Fruit fly (Drosophila melanogaster) whole organism, larva: ENCODE measurements around the gene CG9231.

Experiments
- noc ChIP-seq: fragments of 200-800 bp; sonication (Bioruptor generic); optimal IDR thresholded peaks from 3 replicates; lab custom pipeline; 2019; ENCODE audit warnings: missing biosample characterization, mild to moderate bottlenecking, missing genetic modification characterization, moderate library complexity

Gene CG9231

DNA sequence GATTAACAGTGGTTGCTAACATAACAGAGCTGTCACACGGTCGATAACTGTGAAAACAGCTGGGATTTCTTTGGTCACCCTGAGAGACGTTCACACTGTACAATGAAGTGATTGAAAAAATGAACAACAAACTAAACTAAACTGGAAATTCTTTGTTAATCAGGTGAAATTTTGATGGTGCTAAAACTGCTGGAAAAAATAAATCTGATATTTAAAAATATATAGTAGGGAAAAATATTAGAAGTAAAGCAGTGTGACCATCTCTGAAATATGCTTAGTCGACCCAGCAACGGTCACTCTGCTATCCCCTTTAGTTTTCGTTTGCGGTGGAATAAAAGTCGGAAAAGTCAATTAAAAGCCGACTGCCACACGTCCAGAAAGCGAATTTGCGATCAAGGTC is at the start of gene CG9231, which contains the start of gene CG9330:
Gene CG9231 (minus strand): TSS at position 25 of the 400 bp plus-strand sequence.
Gene CG9330 (plus strand): TSS at position 275 of the 400 bp plus-strand sequence.
- TF ChIP-seq noc: no peak

DNA sequence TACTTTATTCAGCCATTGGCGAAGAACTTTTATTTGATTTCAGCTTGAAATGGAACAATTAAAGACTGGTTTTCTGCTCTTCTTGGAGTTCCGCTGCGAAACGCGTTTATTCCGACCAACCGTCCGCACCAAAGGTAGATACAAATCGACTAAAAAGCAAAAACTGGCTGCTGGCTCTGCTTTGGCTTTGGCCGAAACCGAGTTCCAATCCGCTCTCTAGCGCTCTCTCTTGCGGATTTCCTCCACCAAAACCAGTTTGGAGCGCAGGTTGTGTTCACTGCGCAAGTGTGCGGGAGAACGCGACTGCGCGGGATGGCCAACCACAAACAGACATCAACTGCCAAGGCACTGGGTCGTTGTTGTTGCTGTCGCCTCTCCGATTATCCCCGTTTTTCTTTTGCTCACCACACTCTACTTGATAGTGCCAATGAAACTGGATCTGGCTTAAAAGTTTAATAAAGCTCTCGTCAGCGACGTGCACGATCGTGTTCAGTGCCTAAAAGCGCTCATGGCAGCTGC is 49.7 kb upstream of the CG9231 start, which contains the start of gene wnd:
Gene wnd (minus strand): TSS at position 306 of the 519 bp plus-strand sequence.
- no peak for TF ChIP-seq noc

DNA sequence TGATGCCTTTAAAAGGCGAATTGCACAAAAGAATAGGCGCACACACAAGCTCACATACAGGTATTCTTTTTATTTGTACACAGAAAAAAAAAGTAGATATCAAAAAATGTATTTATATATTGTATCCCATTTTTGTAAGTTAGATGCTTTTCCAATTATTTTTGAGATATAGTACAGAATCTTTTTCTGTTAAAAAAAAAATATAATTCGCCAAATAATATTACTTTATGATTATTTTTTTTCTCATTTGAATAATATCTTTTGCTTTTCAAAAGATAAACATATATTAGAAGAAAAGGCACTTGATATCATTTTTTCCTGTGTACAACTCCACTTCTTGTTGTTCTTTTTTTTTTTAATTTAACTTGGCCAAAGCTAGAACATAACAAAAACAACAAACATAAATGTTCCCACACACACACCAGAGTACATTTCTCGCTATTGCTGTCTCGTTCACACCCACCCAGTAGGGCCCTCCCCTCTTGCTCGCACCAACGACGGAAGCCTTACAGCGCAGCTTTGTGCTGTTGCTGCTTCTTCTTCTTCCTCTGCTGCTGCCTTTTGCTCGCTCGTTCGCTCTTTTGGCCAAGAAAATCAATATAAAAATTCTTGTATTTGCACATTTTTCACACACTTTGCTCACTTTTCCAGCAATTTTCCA is 49.1 kb upstream of the CG9231 start:
- peak; percentile 78 for TF ChIP-seq noc

DNA sequence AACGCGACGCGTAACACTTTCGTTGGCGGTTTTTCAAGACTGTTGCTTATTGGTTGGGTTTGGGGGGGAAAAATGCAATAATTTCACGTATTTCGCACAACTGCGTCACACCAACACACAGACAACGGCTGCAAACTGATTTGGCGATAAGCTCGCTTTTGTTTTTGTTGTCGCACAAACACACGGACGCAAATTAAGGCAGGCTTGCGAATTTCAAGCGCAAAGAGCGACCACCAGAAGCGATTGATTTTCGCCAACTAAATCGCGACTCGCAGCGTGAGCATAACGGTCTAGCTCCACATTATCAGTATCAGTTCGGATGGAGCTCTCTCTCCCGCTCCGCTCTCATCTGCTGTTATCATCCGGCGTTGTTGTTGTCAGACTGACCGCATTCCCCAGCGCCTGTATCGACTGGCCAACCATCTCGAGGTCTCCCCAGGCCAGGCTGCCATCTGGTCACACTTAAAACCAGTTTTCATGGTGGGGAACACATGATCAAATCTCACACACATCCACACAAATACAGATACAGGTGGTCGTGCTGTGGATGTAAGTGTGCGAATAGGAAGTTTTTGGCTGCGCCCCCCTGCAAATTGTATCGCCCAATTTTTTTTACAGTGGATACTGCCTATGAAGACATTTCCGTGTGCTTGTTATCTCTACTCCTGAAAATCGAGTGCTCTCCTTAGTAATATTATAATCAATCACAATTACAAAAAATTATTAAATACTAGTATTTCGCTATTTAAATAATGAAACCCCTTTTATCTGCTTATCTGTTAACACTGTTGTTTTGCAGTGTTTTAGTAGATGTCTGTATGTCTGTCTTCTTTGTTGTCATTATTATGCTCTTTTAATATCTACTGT is 47.2 kb upstream of the CG9231 start:
- peak; percentile 93 for TF ChIP-seq noc

DNA sequence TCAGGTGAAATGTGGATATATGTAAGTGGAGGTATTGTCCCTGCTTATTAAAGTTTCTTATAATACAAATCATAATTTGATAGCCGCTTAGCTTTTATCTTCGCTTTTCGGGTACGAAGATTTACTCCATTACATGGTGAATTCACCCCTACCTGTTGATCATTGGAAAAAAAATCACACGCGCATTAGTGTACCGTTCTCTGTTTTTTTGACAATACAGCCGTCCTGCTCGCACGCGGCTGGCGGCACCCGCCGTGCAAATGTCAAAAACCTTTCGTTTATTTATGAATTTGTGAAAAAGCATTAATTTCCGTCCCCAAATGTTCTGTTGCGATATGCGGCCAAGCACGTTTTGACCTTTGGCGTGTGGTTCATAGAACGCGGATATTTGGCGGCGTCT is 46.1 kb upstream of the CG9231 start:
- TF ChIP-seq noc: no peak

DNA sequence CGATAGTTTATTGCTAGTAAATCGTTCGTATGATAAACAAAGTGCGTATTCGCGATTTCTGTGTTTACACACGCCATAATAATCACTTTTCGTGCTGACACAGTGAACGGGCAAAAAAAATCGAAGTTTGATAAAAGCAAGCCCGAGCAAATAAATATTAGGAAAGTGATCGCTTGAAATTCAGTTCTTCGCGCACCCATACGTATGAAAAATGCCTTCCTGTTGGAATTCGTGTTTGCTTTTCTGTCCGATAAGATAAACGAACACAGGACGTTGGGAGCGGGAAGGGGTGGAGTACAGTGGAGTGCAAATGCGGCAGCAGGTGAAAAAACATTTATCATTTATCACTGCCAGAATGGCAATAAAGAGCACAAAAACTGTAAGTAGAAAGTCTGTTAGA is 44.9 kb upstream of the CG9231 start:
- TF ChIP-seq noc: peak; percentile 81

DNA sequence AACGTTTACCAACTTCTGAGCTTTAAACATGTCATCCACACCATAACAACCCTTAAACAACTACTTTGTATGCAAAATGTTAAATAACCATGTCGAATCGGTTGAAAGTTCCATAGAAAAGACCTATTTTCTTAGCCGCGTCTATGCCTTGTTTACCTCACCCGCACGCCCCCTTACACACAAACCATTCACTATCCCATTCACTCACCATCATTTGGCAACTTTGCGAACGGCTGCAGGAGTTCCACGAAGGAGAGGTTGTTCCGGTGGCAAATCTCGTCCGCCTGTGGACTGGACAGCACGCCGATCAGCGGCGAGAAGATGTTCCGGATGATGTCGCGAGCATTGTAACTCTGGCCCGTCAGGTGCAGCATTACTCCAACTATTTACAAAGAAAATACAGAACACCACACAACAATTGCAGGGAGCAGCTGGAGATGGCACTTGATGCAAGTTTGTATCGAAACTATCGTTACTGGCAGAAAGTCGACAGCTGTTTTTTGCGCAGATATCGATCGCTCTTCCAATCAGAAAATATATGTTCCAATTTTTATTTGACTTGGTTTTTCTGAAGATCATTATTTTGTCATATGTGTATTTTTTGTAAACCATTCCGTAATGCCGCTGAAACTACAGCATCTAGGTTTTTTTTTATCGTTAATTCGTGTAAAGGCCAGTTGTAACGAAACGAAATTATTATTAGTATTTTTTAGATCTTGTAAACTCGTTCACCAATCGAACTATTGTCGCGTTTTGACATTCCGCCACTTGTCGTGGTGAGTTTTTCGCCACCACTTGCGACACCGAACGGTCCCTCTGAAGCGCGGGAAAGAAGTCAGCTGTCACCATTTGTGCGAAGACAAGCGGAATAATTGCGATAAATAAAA is 32.5 kb upstream of the CG9231 start, which contains the start of gene asf1:
Gene asf1 (plus strand): TSS at position 823 of the 887 bp plus-strand sequence.
- TF ChIP-seq noc: no peak

DNA sequence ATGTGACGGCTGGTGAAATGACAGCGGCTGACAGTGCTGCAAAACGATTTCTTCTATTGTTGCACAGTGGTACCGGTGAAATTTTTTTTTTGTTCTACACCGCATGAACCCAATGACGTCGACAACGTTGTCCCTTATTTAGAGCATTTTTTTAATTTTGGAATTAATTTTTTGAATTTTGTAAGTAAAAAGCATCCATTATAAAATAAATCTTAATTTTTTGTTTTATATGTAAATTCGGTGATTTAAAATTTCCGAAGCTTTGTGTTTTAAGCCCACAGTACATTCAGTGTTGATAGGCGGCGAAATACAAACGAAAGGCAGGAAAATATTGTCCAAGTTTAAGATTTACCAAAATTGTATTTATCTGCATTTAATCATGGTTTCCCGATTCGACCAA is 26.4 kb upstream of the CG9231 start, which contains the start of the genes Lon and PIG-F:
Gene Lon (minus strand): TSS at position 28 of the 400 bp plus-strand sequence.
Gene PIG-F (plus strand): TSS at position 284 of the 400 bp plus-strand sequence.
- TF ChIP-seq noc: peak; percentile 99

DNA sequence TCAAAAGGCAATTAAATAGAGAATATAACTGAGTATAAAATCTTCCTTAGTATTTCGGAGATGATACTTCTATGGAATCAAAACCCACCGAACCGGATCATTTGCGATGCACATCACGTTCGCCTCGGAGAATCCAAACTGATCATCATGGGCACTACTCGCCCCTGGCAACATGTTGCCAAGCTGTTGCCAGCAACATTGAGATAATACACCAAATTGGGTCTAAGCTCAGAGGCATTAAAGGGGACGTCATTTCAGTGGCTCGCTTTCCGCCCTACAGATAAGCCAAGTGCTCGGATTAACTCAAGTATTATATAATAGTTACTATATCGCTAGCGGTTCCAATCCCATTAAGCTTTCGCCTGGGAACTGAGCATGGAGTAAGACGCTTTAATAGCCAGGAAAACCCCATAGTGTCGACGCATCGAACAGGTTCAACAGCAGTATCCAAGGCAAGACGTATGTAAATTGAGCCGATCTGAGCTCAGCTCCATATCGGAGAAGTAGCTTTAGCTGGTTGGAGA is 20.2 kb upstream of the CG9231 start, which contains the start of the genes lush and CG9372:
Gene lush (minus strand): TSS at position 117 of the 524 bp plus-strand sequence.
Gene CG9372 (plus strand): TSS at position 235 of the 524 bp plus-strand sequence.
- TF ChIP-seq noc: no peak

DNA sequence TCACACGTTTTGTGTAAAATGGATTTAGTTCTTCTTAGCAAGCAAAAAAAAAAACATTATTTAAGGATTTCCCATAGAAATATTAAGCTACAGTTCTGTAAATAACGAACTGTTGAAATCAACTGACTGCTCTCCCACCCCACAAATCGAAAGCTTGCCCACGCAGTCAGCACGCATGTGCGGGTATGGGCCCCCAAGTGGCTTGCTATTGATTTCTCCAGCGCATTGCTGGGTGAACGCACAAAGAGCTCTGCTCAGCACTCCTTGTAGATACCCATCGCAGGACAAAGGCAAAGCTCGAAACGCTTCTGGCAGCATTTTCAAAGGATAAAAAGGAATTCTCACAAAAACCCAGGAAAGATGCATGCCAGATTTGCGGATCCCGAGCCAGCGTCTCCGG is 15.6 kb upstream of the CG9231 start, which contains the start of gene CG9368:
Gene CG9368 (plus strand): TSS at position 221 of the 400 bp plus-strand sequence.
- TF ChIP-seq noc: no peak

DNA sequence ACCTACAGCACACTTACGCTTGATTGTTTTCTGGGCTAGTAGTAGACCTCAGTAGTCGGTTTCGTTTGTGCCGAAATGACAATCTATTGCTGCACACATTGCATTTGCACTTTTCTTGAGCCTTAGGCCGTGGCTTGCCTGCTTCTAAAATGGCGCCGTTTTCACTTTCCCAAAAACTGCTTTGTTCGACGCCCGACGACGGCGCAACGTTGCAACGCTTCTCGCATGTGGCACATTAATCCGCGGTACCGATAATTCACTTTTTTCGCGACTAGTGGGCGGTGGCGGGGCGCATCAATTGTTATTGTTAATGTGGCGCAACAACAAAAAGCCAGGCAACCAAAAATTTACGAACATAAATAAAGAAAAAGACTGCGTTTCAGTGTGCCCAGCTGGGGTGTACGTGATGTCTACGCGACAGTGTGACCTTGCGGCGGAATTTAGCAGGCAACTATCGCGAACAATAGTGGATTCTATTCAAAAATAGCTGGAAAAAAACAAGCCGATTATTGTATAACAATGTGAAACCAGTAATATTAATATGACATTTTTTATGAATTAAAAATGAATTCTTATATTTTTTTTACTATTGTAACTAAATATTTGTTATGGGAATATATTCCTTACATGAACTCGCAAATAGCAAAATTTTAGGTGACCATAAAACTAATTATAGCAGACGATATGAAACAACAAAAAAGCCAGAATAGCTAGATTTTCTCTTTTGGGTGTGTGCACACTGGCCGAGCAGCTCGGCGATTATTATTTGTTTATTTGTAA is 12.8 kb upstream of the CG9231 start, which contains the start of the genes ash1 and Taf6:
Gene ash1 (minus strand): TSS at position 387 of the 780 bp plus-strand sequence.
Gene Taf6 (plus strand): TSS at position 720 of the 780 bp plus-strand sequence.
- TF ChIP-seq noc: no peak

DNA sequence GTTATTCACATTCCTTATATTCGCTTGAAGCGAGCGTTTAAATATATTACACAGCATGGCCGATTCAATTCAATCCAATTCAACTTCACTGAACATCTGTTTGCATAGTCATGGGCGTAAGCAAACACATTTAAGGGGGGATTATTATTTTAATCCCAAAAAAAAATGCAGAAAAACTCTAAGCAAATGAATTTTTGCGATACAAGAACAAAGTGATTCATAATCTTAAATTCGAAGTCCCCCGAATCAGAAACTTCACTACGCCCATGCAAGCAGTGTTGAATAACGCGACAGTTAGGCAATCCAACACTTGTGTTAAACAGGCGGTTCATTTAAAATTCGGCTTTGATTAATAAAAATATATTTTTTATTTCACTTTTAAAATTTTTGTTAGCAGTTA is 4.6 kb upstream of the CG9231 start, which contains the start of gene CG14100:
Gene CG14100 (minus strand): TSS at position 103 of the 400 bp plus-strand sequence.
- TF ChIP-seq noc: peak; percentile 100

DNA sequence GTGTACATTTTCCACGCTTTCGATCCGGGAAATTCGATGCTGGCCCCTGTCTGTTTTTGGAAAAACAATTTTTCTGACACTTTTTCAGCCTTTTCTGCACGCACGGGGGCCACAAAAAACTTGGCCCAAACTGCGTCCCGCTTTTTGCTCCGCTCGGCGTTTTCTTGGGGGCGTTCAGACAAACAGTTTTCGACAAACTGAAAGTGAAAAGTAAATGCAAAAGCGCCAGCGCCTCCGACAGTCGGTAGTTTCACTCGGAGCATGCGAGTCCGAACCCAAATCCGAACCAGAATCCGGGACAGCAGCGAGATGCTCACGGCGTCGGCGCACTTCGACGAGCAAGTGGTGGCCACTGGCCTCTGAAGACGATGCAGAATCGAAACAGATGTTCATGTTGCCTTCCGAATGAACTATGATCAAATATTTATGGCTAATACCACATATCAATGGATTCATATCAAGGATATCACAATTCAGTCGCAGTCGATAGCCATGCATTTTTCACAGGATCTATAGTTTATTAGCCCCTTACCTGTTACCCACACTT is 1.4 kb downstream of the CG9231 start, which contains the start of gene Shal:
Gene Shal (minus strand): TSS at position 200 of the 547 bp plus-strand sequence.
- no peak for TF ChIP-seq noc

DNA sequence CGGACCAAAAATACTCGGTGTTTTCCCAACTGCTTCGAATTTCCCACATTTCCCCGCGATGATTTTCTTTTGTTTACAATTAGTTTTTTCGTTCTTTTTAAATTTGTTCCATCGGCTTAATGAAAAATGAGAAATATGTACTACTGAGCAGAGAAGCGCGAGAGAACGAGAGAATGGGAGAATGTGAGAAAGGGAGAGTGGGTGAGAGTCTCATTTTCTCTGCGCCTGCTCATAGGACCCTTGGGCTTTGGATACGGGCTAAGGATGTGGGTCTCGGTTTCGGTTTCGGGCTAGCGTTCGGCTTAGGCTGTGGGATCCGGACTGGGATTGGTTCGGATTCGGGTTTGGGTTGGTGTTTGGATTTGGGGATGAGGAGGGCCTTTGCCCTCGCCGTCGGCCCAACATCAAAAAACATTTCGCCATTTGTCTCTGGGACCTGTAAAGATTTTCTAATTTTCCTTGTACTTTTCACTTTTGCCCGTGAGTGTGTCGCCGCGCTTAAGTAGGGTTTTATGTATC is 5.0 kb downstream of the CG9231 start:
- no peak for TF ChIP-seq noc
